Fruit fly (Drosophila melanogaster): ENCODE results near the gene CG13737.

Gene CG13737

DNA sequence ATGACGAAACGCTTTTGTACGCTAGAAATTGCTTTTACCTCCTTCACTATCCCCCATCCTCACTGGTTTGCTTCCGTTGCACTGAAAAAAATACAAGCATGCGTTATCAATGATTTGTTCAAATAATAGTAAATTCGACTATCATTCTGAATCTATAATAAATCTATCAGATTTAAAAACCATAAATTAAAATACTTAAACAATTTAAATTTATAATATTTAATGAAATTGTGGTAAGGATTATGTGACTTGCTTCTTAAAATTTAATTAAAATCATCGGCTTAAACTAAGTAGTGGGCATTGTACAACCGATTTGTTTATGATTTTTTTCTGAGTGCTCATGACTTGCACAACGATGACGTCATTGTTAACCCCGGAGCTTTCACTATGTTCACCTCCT, 26.7 kb downstream of the CG13737 start (continued):
- no peak for TF ChIP-seq btn (GFP tag; optimal IDR thresholded peaks at IDR 0.05)
- no peak for TF ChIP-seq ac (GFP tag; optimal IDR thresholded peaks at IDR 0.05)
- TF ChIP-seq Rx (GFP tag; IDR thresholded peaks at IDR 0.05) = no peak
- TF ChIP-seq CG31224 (GFP tag; IDR thresholded peaks at IDR 0.05) = peak; percentile 25; the same call in 1 of the 2 replicates
- TF ChIP-seq CG10979 (tag; optimal IDR thresholded peaks at IDR 0.05) = peak; percentile 56
- no peak for TF ChIP-seq her (GFP tag; optimal IDR thresholded peaks at IDR 0.05)
- peak; percentile 32 for TF ChIP-seq CG4424 (GFP tag; optimal IDR thresholded peaks at IDR 0.05)
- no peak for TF ChIP-seq CG31365 (tag; optimal IDR thresholded peaks at IDR 0.05)
- TF ChIP-seq h (optimal IDR thresholded peaks at IDR 0.05) = no peak
- TF ChIP-seq repo (GFP tag; optimal IDR thresholded peaks at IDR 0.05) = no peak
- peak; percentile 29 for TF ChIP-seq CG4820 (GFP tag; optimal IDR thresholded peaks at IDR 0.05)
- 0 out of 2 replicates have a peak, but pooled peaks have one; percentile 38 for TF ChIP-seq CG14014 (GFP tag; IDR thresholded peaks at IDR 0.05)
- TF ChIP-seq sim (GFP tag; IDR thresholded peaks at IDR 0.05) = no peak
- TF ChIP-seq CG8478 (optimal IDR thresholded peaks at IDR 0.05) = no peak
- no peak for TF ChIP-seq CG6175 (GFP tag; IDR thresholded peaks at IDR 0.05)
- no peak for TF ChIP-seq CG16863 (GFP tag; optimal IDR thresholded peaks at IDR 0.05)
- TF ChIP-seq CG2116 (GFP tag; optimal IDR thresholded peaks at IDR 0.05) = peak; percentile 6
- TF ChIP-seq HLHmδ (GFP tag; optimal IDR thresholded peaks at IDR 0.05) = no peak
- TF ChIP-seq tll (GFP tag; optimal IDR thresholded peaks at IDR 0.05) = no peak
- TF ChIP-seq sisA (GFP tag; IDR thresholded peaks at IDR 0.05) = peak; percentile 19; the same call in 1 of the 2 replicates
- TF ChIP-seq CG10147 (GFP tag; optimal IDR thresholded peaks at IDR 0.05) = peak; percentile 84
- no peak for TF ChIP-seq Myb (GFP tag; optimal IDR thresholded peaks at IDR 0.05)
- no peak for TF ChIP-seq CG6791 (GFP tag; IDR thresholded peaks at IDR 0.05; ENCODE audit: partially characterized antibody)
- no peak for TF ChIP-seq B-H1 (GFP tag; IDR thresholded peaks at IDR 0.05)
- no peak for TF ChIP-seq NC2β (GFP tag; optimal IDR thresholded peaks at IDR 0.05)
- peak; percentile 77 for TF ChIP-seq gem (tag; optimal IDR thresholded peaks at IDR 0.05)
- peak; percentile 57 for TF ChIP-seq sob (GFP tag; IDR thresholded peaks at IDR 0.05)
- TF ChIP-seq Mad (GFP tag; optimal IDR thresholded peaks at IDR 0.05) = no peak
- no peak for TF ChIP-seq ham (GFP tag; IDR thresholded peaks at IDR 0.05)
- TF ChIP-seq nom (GFP tag; optimal IDR thresholded peaks at IDR 0.05) = no peak
- TF ChIP-seq zen (tag; optimal IDR thresholded peaks at IDR 0.05) = peak; percentile 16
- peak; percentile 64 for TF ChIP-seq CG12659 (GFP tag; optimal IDR thresholded peaks at IDR 0.05)
- TF ChIP-seq CG2202 (tag; optimal IDR thresholded peaks at IDR 0.05) = no peak
- TF ChIP-seq Dbx (GFP tag; IDR thresholded peaks at IDR 0.05) = peak; percentile 62; the same call in 2 of the 3 replicates
- TF ChIP-seq NC2α (GFP tag; optimal IDR thresholded peaks at IDR 0.05) = no peak
- no peak for TF ChIP-seq jumu (GFP tag; optimal IDR thresholded peaks at IDR 0.05)
- TF ChIP-seq Lhr (GFP tag; optimal IDR thresholded peaks at IDR 0.05) = no peak
- TF ChIP-seq rib (GFP tag; IDR thresholded peaks at IDR 0.05) = no peak
- TF ChIP-seq bowl (GFP tag; IDR thresholded peaks at IDR 0.05) = no peak
- TF ChIP-seq mam (GFP tag; optimal IDR thresholded peaks at IDR 0.05) = no peak
- TF ChIP-seq stwl (tag; optimal IDR thresholded peaks at IDR 0.05) = no peak
- TF ChIP-seq vvl (GFP tag; IDR thresholded peaks at IDR 0.05) = peak; percentile 51; the same call in 1 of the 2 replicates
- TF ChIP-seq CG1603 (tag; optimal IDR thresholded peaks at IDR 0.05) = no peak
- no peak for TF ChIP-seq crol (GFP tag; IDR thresholded peaks at IDR 0.05)
- peak; percentile 88 for TF ChIP-seq CG11504 (tag; optimal IDR thresholded peaks at IDR 0.05)
- TF ChIP-seq sd (tag; optimal IDR thresholded peaks at IDR 0.05) = peak; percentile 37
- TF ChIP-seq CG12104 (GFP tag; optimal IDR thresholded peaks at IDR 0.05) = peak; percentile 20
- no peak for TF ChIP-seq wek (GFP tag; optimal IDR thresholded peaks at IDR 0.05)
- no peak for TF ChIP-seq br (optimal IDR thresholded peaks at IDR 0.05)
- no peak for TF ChIP-seq ase (GFP tag; IDR thresholded peaks at IDR 0.05)
- no peak for TF ChIP-seq fd64A (GFP tag; optimal IDR thresholded peaks at IDR 0.05)
- no peak for TF ChIP-seq knrl (GFP tag; IDR thresholded peaks at IDR 0.05; ENCODE audit: partially characterized antibody)
- TF ChIP-seq CG12219 (GFP tag; optimal IDR thresholded peaks at IDR 0.05) = no peak
